Worm (Caenorhabditis elegans): Measurements from ENCODE around the gene scl-10.

ce11 chrIV:13038888-13039287, 9.4 kb upstream of the scl-10 start, which contains the start of gene F49E11.2:
- no peak for TF ChIP-seq unc-86 (tag; optimal IDR thresholded peaks at IDR 0.05)
- TF ChIP-seq ceh-30 (tag; optimal IDR thresholded peaks at IDR 0.05) = no peak
- TF ChIP-seq pha-4 (tag; optimal IDR thresholded peaks at IDR 0.05) = no peak
- TF ChIP-seq elt-2 (tag; optimal IDR thresholded peaks at IDR 0.05) = no peak
- no peak for TF ChIP-seq tbx-2 (tag; optimal IDR thresholded peaks at IDR 0.05)

All from whole organism, late embryonic.